Worm (Caenorhabditis elegans) whole organism, late embryonic: ENCODE data around the gene Y104H12D.2.

Experiments
- C08G9.2 ChIP-seq: sonication (generic microtip); optimal IDR thresholded peaks from 2 replicates; lab custom pipeline; 2016; ENCODE audit warnings: mild to moderate bottlenecking, missing genetic modification characterization, moderate library complexity, missing compliant biosample characterization
- F13H6.1 ChIP-seq: sonication (generic microtip); optimal IDR thresholded peaks from 2 replicates; lab custom pipeline; 2016; ENCODE audit warnings: missing genetic modification characterization, missing compliant biosample characterization
- K02D7.2 ChIP-seq: sonication (generic microtip); optimal IDR thresholded peaks from 2 replicates; lab custom pipeline; 2017; ENCODE audit warnings: mild to moderate bottlenecking, missing genetic modification characterization, missing compliant biosample characterization
- K09A11.1 ChIP-seq: sonication (generic microtip); optimal IDR thresholded peaks from 2 replicates; lab custom pipeline; 2017; ENCODE audit warnings: antibody characterized with exemption, mild to moderate bottlenecking, missing genetic modification characterization, missing compliant biosample characterization; ENCODE audit not compliant: insufficient read depth
- Y22D7AL.16 ChIP-seq: sonication (generic microtip); optimal IDR thresholded peaks from 2 replicates; lab custom pipeline; 2016; ENCODE audit warnings: missing genetic modification characterization, missing compliant biosample characterization
- ahr-1 ChIP-seq: sonication (generic microtip); optimal IDR thresholded peaks from 2 replicates; lab custom pipeline; 2016; ENCODE audit warnings: missing genetic modification characterization, missing compliant biosample characterization
- ama-1 ChIP-seq: fragments of 150-350 bp; optimal IDR thresholded peaks from 2 replicates; lab custom pipeline; 2014
- ceh-14 ChIP-seq: sonication (generic microtip); optimal IDR thresholded peaks from 2 replicates; lab custom pipeline; 2016; ENCODE audit warnings: missing genotype, missing genetic modification characterization, missing compliant biosample characterization
- ceh-19 ChIP-seq: fragments of 200-800 bp; sonication (Bioruptor generic); optimal IDR thresholded peaks from 2 replicates; lab custom pipeline; 2018; ENCODE audit warnings: mild to moderate bottlenecking, missing genetic modification characterization, missing compliant biosample characterization
- ceh-2 ChIP-seq: sonication (generic microtip); optimal IDR thresholded peaks from 2 replicates; lab custom pipeline; 2016; ENCODE audit warnings: missing genotype, missing genetic modification characterization, missing compliant biosample characterization
- ceh-22 ChIP-seq: sonication (generic microtip); optimal IDR thresholded peaks from 2 replicates; lab custom pipeline; 2017; ENCODE audit warnings: missing biosample characterization, missing genetic modification characterization
- ceh-30 ChIP-seq: fragments of 150-350 bp; optimal IDR thresholded peaks from 2 replicates; lab custom pipeline; 2014; ENCODE audit warnings: missing biosample characterization, missing genetic modification characterization
- ceh-31 ChIP-seq: sonication (generic microtip); optimal IDR thresholded peaks from 2 replicates; lab custom pipeline; 2016; ENCODE audit warnings: missing genetic modification characterization, missing compliant biosample characterization
- ceh-48 ChIP-seq: sonication (generic microtip); optimal IDR thresholded peaks from 2 replicates; lab custom pipeline; 2016; ENCODE audit warnings: missing genetic modification characterization, inconsistent platforms, missing compliant biosample characterization
- ceh-9 ChIP-seq: sonication (generic microtip); optimal IDR thresholded peaks from 2 replicates; lab custom pipeline; 2016; ENCODE audit warnings: mild to moderate bottlenecking, missing genetic modification characterization, inconsistent platforms, missing compliant biosample characterization
- che-1 ChIP-seq: sonication (generic microtip); optimal IDR thresholded peaks from 2 replicates; lab custom pipeline; 2016; ENCODE audit warnings: mild to moderate bottlenecking, missing genetic modification characterization, missing compliant biosample characterization
- dmd-4 ChIP-seq: sonication (generic microtip); optimal IDR thresholded peaks from 2 replicates; lab custom pipeline; 2016; ENCODE audit warnings: borderline replicate concordance, missing genetic modification characterization, missing compliant biosample characterization
- dve-1 ChIP-seq: sonication (generic microtip); optimal IDR thresholded peaks from 2 replicates; lab custom pipeline; 2017; ENCODE audit warnings: antibody characterized with exemption, mild to moderate bottlenecking, missing genetic modification characterization, missing compliant biosample characterization
- elt-2 ChIP-seq: sonication (generic microtip); optimal IDR thresholded peaks from 2 replicates; lab custom pipeline; 2016; ENCODE audit warnings: missing genetic modification reagents, missing genetic modification characterization, missing compliant biosample characterization
- elt-4 ChIP-seq: sonication (generic microtip); optimal IDR thresholded peaks from 2 replicates; lab custom pipeline; 2016; ENCODE audit warnings: missing genetic modification characterization, missing compliant biosample characterization
- ets-4 ChIP-seq: sonication (generic microtip); optimal IDR thresholded peaks from 2 replicates; lab custom pipeline; 2016; ENCODE audit warnings: missing genetic modification characterization, missing compliant biosample characterization
- eyg-1 ChIP-seq: sonication (generic microtip); optimal IDR thresholded peaks from 2 replicates; lab custom pipeline; 2016; ENCODE audit warnings: missing genotype, missing genetic modification characterization, missing compliant biosample characterization
- fax-1 ChIP-seq: sonication (generic microtip); optimal IDR thresholded peaks from 2 replicates; lab custom pipeline; 2016; ENCODE audit warnings: missing genotype, missing genetic modification characterization, missing compliant biosample characterization
- fkh-6 ChIP-seq: sonication (generic microtip); optimal IDR thresholded peaks from 2 replicates; lab custom pipeline; 2016; ENCODE audit warnings: missing genetic modification characterization, missing compliant biosample characterization
- hlh-15 ChIP-seq: sonication (generic microtip); optimal IDR thresholded peaks from 2 replicates; lab custom pipeline; 2016; ENCODE audit warnings: missing genetic modification characterization, missing compliant biosample characterization
- hlh-30 ChIP-seq: sonication (generic microtip); optimal IDR thresholded peaks from 2 replicates; lab custom pipeline; 2017; ENCODE audit warnings: antibody characterized with exemption, missing genetic modification characterization, missing compliant biosample characterization; ENCODE audit not compliant: insufficient read depth
- hlh-8 ChIP-seq: sonication (generic microtip); optimal IDR thresholded peaks from 2 replicates; lab custom pipeline; 2016; ENCODE audit warnings: missing genotype, missing genetic modification characterization, missing compliant biosample characterization
- madf-2 ChIP-seq: sonication (generic microtip); optimal IDR thresholded peaks from 2 replicates; lab custom pipeline; 2017; ENCODE audit warnings: missing genetic modification characterization, missing compliant biosample characterization
- mec-3 ChIP-seq: sonication (generic microtip); optimal IDR thresholded peaks from 2 replicates; lab custom pipeline; 2016; ENCODE audit warnings: borderline replicate concordance, missing genetic modification characterization, missing compliant biosample characterization
- nhr-232 ChIP-seq: sonication (generic microtip); optimal IDR thresholded peaks from 2 replicates; lab custom pipeline; 2016; ENCODE audit warnings: missing genetic modification characterization, missing compliant biosample characterization
- pag-3 ChIP-seq: sonication (generic microtip); optimal IDR thresholded peaks from 2 replicates; lab custom pipeline; 2016; ENCODE audit warnings: missing compliant biosample characterization, missing genetic modification characterization, borderline replicate concordance
- pax-1 ChIP-seq: fragments of 150-350 bp; optimal IDR thresholded peaks from 2 replicates; lab custom pipeline; 2014; ENCODE audit warnings: missing biosample characterization, missing genetic modification characterization
- pha-4 ChIP-seq: fragments of 150-350 bp; optimal IDR thresholded peaks from 2 replicates; lab custom pipeline; 2018; ENCODE audit warnings: missing biosample characterization, missing genetic modification reagents, missing genetic modification characterization
- pros-1 ChIP-seq: fragments of 150-350 bp; optimal IDR thresholded peaks from 2 replicates; lab custom pipeline; 2014; ENCODE audit warnings: missing biosample characterization, missing genetic modification reagents, missing genetic modification characterization
- ref-2 ChIP-seq: sonication (generic microtip); optimal IDR thresholded peaks from 2 replicates; lab custom pipeline; 2016; ENCODE audit warnings: missing genetic modification characterization, missing compliant biosample characterization
- sox-4 ChIP-seq: sonication (generic microtip); optimal IDR thresholded peaks from 2 replicates; lab custom pipeline; 2017; ENCODE audit warnings: mild to moderate bottlenecking, missing genetic modification characterization, inconsistent platforms, missing compliant biosample characterization
- tbx-7 ChIP-seq: sonication (generic microtip); optimal IDR thresholded peaks from 2 replicates; lab custom pipeline; 2016; ENCODE audit warnings: missing genotype, missing genetic modification characterization, missing compliant biosample characterization
- unc-42 ChIP-seq: sonication (generic microtip); optimal IDR thresholded peaks from 2 replicates; lab custom pipeline; 2016; ENCODE audit warnings: missing genotype, missing genetic modification characterization, missing compliant biosample characterization
- unc-86 ChIP-seq: sonication (generic microtip); optimal IDR thresholded peaks from 2 replicates; lab custom pipeline; 2016; ENCODE audit warnings: missing genetic modification characterization, missing compliant biosample characterization
- zip-5 ChIP-seq: sonication (generic microtip); optimal IDR thresholded peaks from 2 replicates; lab custom pipeline; 2016; ENCODE audit warnings: missing genetic modification characterization, missing compliant biosample characterization
- ztf-16 ChIP-seq: sonication (generic microtip); optimal IDR thresholded peaks from 2 replicates; lab custom pipeline; 2017; ENCODE audit warnings: missing genetic modification characterization, missing compliant biosample characterization

The Y104H12D.2 gene

DNA sequence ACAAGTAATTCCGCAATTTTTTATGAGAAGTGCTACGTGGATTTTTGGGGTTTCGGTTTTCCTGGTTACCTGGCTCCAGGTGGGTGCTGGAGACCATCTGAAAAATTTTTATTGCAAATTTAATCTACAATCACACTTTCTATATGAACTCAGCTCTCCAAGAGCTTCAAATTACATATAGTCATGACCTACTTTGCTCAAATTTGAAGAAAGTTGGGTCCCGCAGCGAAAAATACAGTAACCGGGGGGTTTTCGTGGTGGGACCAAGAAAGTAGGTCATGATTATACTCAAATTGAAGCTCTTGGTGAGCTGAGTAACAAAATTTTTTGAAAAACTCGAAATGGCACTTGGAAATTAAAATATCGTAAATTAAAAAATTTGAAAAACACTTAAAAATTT is 17.4 kb upstream of the Y104H12D.2 start, which contains the start of gene ets-8:
Gene ets-8, minus strand, starts transcription at position 101 of the 400 bp plus-strand sequence.
- TF ChIP-seq Y22D7AL.16, result no peak
- TF ChIP-seq dmd-4 (tag; lab: Kevin White, UChicago), result no peak
- no peak for TF ChIP-seq ceh-19 (GFP tag; lab: Kevin White, UChicago)
- TF ChIP-seq hlh-8 (tag; lab: Kevin White, UChicago), result no peak
- no peak for TF ChIP-seq pha-4 (tag; lab: Kevin White, UChicago)
- TF ChIP-seq pax-1 (tag; lab: Kevin White, UChicago), result no peak
- no peak for TF ChIP-seq unc-42 (tag; lab: Kevin White, UChicago)
- TF ChIP-seq ahr-1 (tag; lab: Kevin White, UChicago), result no peak
- no peak for TF ChIP-seq pros-1 (tag; lab: Kevin White, UChicago)
- no peak for TF ChIP-seq sox-4 (tag; lab: Kevin White, UChicago)
- no peak for TF ChIP-seq ceh-31 (tag; lab: Kevin White, UChicago)
- no peak for TF ChIP-seq elt-2 (tag; lab: Kevin White, UChicago)
- no peak for TF ChIP-seq ceh-30 (tag; lab: Kevin White, UChicago)
- TF ChIP-seq C08G9.2 (tag; lab: Kevin White, UChicago), result no peak

DNA sequence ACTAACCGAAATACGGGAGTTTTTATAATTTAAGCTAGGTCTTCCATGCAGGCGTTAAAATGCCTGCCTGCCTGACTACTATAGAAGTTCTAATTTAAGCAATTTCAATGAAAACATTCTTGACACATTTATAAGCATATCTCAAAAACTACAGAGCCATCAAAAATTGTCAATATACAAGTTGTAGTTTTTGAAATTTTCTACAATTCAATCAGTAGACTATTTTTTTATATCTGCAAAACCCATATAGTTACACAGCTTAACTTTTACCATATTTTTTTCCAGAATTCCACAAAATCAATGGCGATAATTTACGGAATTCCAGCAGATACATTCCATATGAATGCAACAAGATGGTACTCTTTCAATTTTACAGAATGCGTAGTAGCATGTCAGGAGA is 14.7 kb upstream of the Y104H12D.2 start, which contains the start of gene C50A2.7:
Gene C50A2.7, plus strand, starts transcription at position 301 of the 400 bp plus-strand sequence.
- no peak for TF ChIP-seq zip-5 (tag; lab: Kevin White, UChicago)
- no peak for TF ChIP-seq K02D7.2 (tag; lab: Kevin White, UChicago)
- no peak for TF ChIP-seq tbx-7
- TF ChIP-seq fax-1, result no peak
- no peak for TF ChIP-seq ceh-9 (tag; lab: Kevin White, UChicago)
- no peak for TF ChIP-seq dve-1 (tag; lab: Kevin White, UChicago)
- TF ChIP-seq hlh-30, result no peak
- TF ChIP-seq fkh-6 (tag; lab: Kevin White, UChicago), result no peak
- TF ChIP-seq ama-1 (lab: Kevin White, UChicago), result no peak
- TF ChIP-seq ref-2 (tag; lab: Kevin White, UChicago), result no peak
- TF ChIP-seq ceh-22 (tag; lab: Kevin White, UChicago), result no peak
- TF ChIP-seq ceh-48 (tag; lab: Kevin White, UChicago), result no peak
- no peak for TF ChIP-seq C08G9.2 (tag; lab: Kevin White, UChicago)
- no peak for TF ChIP-seq unc-86 (tag; lab: Kevin White, UChicago)
- TF ChIP-seq ztf-16 (tag; lab: Kevin White, UChicago), result no peak
- TF ChIP-seq mec-3 (tag; lab: Kevin White, UChicago), result no peak
- TF ChIP-seq hlh-15 (tag; lab: Kevin White, UChicago), result no peak
- no peak for TF ChIP-seq elt-4 (tag; lab: Kevin White, UChicago)
- no peak for TF ChIP-seq che-1
- no peak for TF ChIP-seq ceh-2 (tag; lab: Kevin White, UChicago)

DNA sequence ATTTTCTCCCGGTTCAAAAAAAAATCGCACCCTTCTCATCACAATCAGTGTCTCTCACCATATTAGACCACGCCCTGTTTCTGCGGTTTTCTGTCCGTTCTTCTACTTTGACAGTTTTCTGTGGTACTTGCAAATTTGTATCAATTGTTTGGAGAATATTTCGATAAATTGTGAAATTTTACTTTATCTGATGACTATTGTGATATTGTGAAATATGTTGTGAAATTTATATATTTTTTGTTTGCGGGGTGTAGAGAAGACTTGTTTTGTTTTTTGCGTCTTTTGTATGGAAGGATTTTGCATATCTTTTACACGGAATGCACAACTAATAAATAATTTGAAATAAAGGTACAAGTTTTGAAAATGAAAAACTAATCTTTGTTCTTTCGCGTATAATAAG is 10.5 kb upstream of the Y104H12D.2 start:
- TF ChIP-seq dmd-4 (tag; lab: Kevin White, UChicago) (no peak), F13H6.1 (no peak), madf-2 (tag; lab: Kevin White, UChicago) (no peak), ceh-22 (tag; lab: Kevin White, UChicago) (no peak), ets-4 (tag; lab: Kevin White, UChicago) (no peak), nhr-232 (tag; lab: Kevin White, UChicago) (no peak), ceh-14 (tag; lab: Kevin White, UChicago) (no peak), mec-3 (tag; lab: Kevin White, UChicago) (no peak), pag-3 (tag; lab: Kevin White, UChicago) (no peak), K09A11.1 (tag; lab: Kevin White, UChicago) (no peak), che-1 (no peak), eyg-1 (tag; lab: Kevin White, UChicago) (no peak)
- TF ChIP-seq, all 69 proteins: peak for 0
